Worm (Caenorhabditis elegans): ENCODE data around the gene rpl-42.

DNA sequence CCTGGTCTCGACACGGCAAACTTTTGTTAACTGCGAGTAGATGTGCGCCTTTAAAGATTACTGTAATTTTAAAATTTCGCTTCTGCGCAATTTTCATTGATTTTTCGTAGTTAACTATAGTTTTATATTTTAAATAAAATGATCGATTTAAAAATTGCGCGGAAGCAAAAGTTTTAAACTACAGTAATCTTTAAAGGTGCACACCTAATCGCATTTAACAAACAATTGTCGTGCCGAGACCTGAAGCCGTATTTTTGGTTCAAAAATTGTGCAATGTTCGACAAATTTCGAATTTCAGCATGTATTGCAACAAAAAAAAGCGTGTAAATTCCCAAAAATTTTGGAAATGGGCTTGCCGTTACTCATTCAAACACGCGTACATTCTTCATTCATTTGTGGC is 1.9 kb downstream of the rpl-42 start:
- TF ChIP-seq mep-1 (tag; optimal IDR thresholded peaks at IDR 0.05) (no peak), aly-2 (tag; optimal IDR thresholded peaks at IDR 0.05) (no peak), ces-1 (GFP tag; optimal IDR thresholded peaks at IDR 0.05) (no peak), ztf-4 (tag; optimal IDR thresholded peaks at IDR 0.05) (no peak), unc-30 (tag; optimal IDR thresholded peaks at IDR 0.05) (no peak), fkh-10 (GFP tag; optimal IDR thresholded peaks at IDR 0.05) (no peak), blmp-1 (tag; optimal IDR thresholded peaks at IDR 0.05) (no peak), dpl-1 (GFP tag; optimal IDR thresholded peaks at IDR 0.05) (no peak), sptf-1 (tag; optimal IDR thresholded peaks at IDR 0.05) (no peak), nhr-11 (tag; optimal IDR thresholded peaks at IDR 0.05) (no peak), unc-62 (GFP tag; optimal IDR thresholded peaks at IDR 0.05) (no peak)
